Fruit fly (Drosophila melanogaster) whole organism, prepupa: ENCODE measurements around the gene Shc.

Experiments used
- CG10669 ChIP-seq: fragments of 200-800 bp; sonication (Bioruptor generic); optimal IDR thresholded peaks from 3 replicates; lab custom pipeline; 2018; ENCODE audit warnings: missing biosample characterization, mild to moderate bottlenecking, missing genetic modification characterization, moderate library complexity
- CG11294 ChIP-seq: fragments of 200-800 bp; sonication (Bioruptor generic); IDR thresholded peaks from 2 replicates; pipeline ENCODE4 v1.3.6; 2022; ENCODE audit warnings: missing biosample characterization, missing genetic modification characterization
- CG31627 ChIP-seq: fragments of 200-800 bp; sonication (Bioruptor generic); optimal IDR thresholded peaks from 3 replicates; lab custom pipeline; 2016; ENCODE audit warnings: missing biosample characterization, missing genetic modification characterization
- CG6854 ChIP-seq: fragments of 200-800 bp; sonication (Bioruptor generic); optimal IDR thresholded peaks from 2 replicates; lab custom pipeline; 2017; ENCODE audit warnings: missing biosample characterization, mild to moderate bottlenecking, missing genetic modification characterization
- CG8319 ChIP-seq: fragments of 200-800 bp; sonication (Bioruptor generic); optimal IDR thresholded peaks from 3 replicates; lab custom pipeline; 2016; ENCODE audit warnings: missing biosample characterization, missing genetic modification characterization
- Gug ChIP-seq: fragments of 200-800 bp; sonication (Bioruptor generic); IDR thresholded peaks from 2 replicates; pipeline ENCODE4 v1.3.6; 2022; ENCODE audit warnings: missing biosample characterization, missing genetic modification characterization
- OdsH ChIP-seq: fragments of 200-800 bp; sonication (Bioruptor generic); optimal IDR thresholded peaks from 3 replicates; lab custom pipeline; 2016; ENCODE audit warnings: missing biosample characterization, missing genetic modification characterization
- Smox ChIP-seq: fragments of 200-800 bp; sonication (Bioruptor generic); optimal IDR thresholded peaks from 3 replicates; lab custom pipeline; 2016; ENCODE audit warnings: missing biosample characterization, missing genetic modification characterization
- dac ChIP-seq: fragments of 200-800 bp; sonication (Bioruptor generic); optimal IDR thresholded peaks from 2 replicates; lab custom pipeline; 2017; ENCODE audit warnings: missing biosample characterization, mild to moderate bottlenecking, missing genetic modification characterization
- fd59A ChIP-seq: fragments of 200-800 bp; sonication (Bioruptor generic); optimal IDR thresholded peaks from 2 replicates; lab custom pipeline; 2017; ENCODE audit warnings: missing biosample characterization, mild to moderate bottlenecking, missing genetic modification characterization, missing genetic modification reagents
- fkh ChIP-seq: fragments of 200-800 bp; sonication (Bioruptor generic); optimal IDR thresholded peaks from 3 replicates; lab custom pipeline; 2017; ENCODE audit warnings: missing biosample characterization, mild to moderate bottlenecking, missing genetic modification characterization, moderate library complexity
- topi ChIP-seq: fragments of 200-800 bp; sonication (Bioruptor generic); optimal IDR thresholded peaks from 3 replicates; lab custom pipeline; 2016; ENCODE audit warnings: missing biosample characterization, missing genetic modification characterization

- no peak for TF ChIP-seq CG11294 (GFP tag; lab: Robert Waterston, UW)
- no peak for TF ChIP-seq Smox (GFP tag; lab: Kevin White, UChicago)
- peak; percentile 49; the same call in 1 of the 2 replicates for TF ChIP-seq Gug (GFP tag; lab: Robert Waterston, UW)
- TF ChIP-seq OdsH (GFP tag; lab: Kevin White, UChicago), result no peak
- TF ChIP-seq fd59A (GFP tag; lab: Kevin White, UChicago), result no peak
- TF ChIP-seq CG10669, result peak; percentile 32
- TF ChIP-seq dac (GFP tag; lab: Kevin White, UChicago), result no peak
- TF ChIP-seq topi (GFP tag; lab: Kevin White, UChicago), result peak; percentile 55
- peak; percentile 22 for TF ChIP-seq CG6854
- no peak for TF ChIP-seq CG8319 (GFP tag; lab: Kevin White, UChicago)
- TF ChIP-seq fkh (GFP tag; lab: Kevin White, UChicago), result peak; percentile 94
- TF ChIP-seq CG31627 (GFP tag; lab: Kevin White, UChicago), result peak; percentile 23
These were observed 24.8 kb downstream of the Shc start, which contains the start of the genes CG3448 and ghi for dm6 chr3L:9451522-9452118.
